Fruit fly (Drosophila melanogaster) whole organism: ENCODE measurements around the gene Gclc.

Source experiments
- psq ChIP-seq: fragments of >200 bp; optimal IDR thresholded peaks from 2 replicates; lab custom pipeline; 2017
- usp ChIP-seq: fragments of >200 bp; optimal IDR thresholded peaks from 2 replicates; lab custom pipeline; 2017; ENCODE audit warnings: missing biosample characterization, missing genetic modification characterization, mixed read lengths

- no peak for TF ChIP-seq usp
- TF ChIP-seq psq (lab: Kevin White, UChicago), result no peak
Measured at dm6 chrX:8114476-8115342, 1.2 kb downstream of the Gclc start.
